Fruit fly (Drosophila melanogaster): ENCODE measurements around the gene sesB.

Gene sesB

DNA sequence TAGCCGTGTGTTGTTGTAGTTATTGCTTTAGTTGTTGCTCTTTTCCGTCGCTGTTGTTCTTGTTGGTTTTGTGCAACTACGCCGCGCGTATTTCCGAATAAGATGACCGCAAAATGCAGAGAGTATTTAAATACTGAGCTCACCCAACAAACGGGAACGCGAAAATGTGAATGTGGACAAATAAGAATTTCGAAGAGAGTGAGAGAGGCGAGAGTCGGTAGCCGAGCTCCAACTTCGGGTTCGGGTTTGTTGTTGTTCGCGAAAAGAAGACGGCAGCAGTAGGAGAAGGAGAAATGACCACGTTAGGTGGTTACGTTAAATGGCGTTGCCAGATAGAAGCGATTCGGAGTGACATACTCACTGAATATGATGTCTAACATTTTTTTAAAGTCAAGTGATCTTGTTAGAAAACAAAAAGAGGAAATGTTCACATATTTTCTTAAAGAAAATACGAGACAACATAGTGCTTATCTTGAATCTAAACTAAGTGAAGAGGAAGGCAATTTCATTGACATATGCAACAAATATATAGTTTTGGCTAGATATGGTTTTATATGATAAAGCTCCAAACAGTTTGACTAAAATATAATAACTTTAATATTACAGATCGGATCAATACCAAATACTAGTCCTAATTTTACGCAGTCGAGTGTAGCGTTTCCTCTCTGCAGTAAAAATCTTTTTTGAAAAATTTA lies 20.1 kb upstream of the sesB start (continued):
- TF ChIP-seq Ets21C (GFP tag; optimal IDR thresholded peaks at IDR 0.05): no peak
- TF ChIP-seq dac (GFP tag; optimal IDR thresholded peaks at IDR 0.05): no peak
- TF ChIP-seq CG1621 (tag; optimal IDR thresholded peaks at IDR 0.05): peak; percentile 9
- no peak for TF ChIP-seq Sox102F (GFP tag; optimal IDR thresholded peaks at IDR 0.05)
- TF ChIP-seq CG9139 (GFP tag; optimal IDR thresholded peaks at IDR 0.05): peak; percentile 23
- TF ChIP-seq Sox14 (GFP tag; optimal IDR thresholded peaks at IDR 0.05): no peak
- no peak for TF ChIP-seq OdsH (GFP tag; optimal IDR thresholded peaks at IDR 0.05)
- TF ChIP-seq CG15336 (GFP tag; IDR thresholded peaks at IDR 0.05): no peak
- no peak for TF ChIP-seq CG34406 (GFP tag; optimal IDR thresholded peaks at IDR 0.05)
- no peak for TF ChIP-seq topi (GFP tag; optimal IDR thresholded peaks at IDR 0.05)
- TF ChIP-seq acj6 (GFP tag; optimal IDR thresholded peaks at IDR 0.05): no peak
- TF ChIP-seq CG3919 (GFP tag; optimal IDR thresholded peaks at IDR 0.05): peak; percentile 28
- TF ChIP-seq lz (GFP tag; optimal IDR thresholded peaks at IDR 0.05): no peak
- TF ChIP-seq spab (GFP tag; optimal IDR thresholded peaks at IDR 0.05): no peak
- no peak for TF ChIP-seq Gug (GFP tag; IDR thresholded peaks at IDR 0.05)
- TF ChIP-seq Blimp-1 (GFP tag; optimal IDR thresholded peaks at IDR 0.05): no peak
- TF ChIP-seq fd85E (GFP tag; optimal IDR thresholded peaks at IDR 0.05): no peak
- TF ChIP-seq vri (GFP tag; optimal IDR thresholded peaks at IDR 0.05): no peak
- no peak for TF ChIP-seq CG6792 (GFP tag; optimal IDR thresholded peaks at IDR 0.05)
- peak; percentile 27 for TF ChIP-seq CG6276 (GFP tag; optimal IDR thresholded peaks at IDR 0.05)
- TF ChIP-seq fkh (GFP tag; optimal IDR thresholded peaks at IDR 0.05): peak; percentile 34
- TF ChIP-seq CG8319 (GFP tag; optimal IDR thresholded peaks at IDR 0.05): no peak
- TF ChIP-seq CG10631 (GFP tag; optimal IDR thresholded peaks at IDR 0.05): no peak
- TF ChIP-seq dsx (GFP tag; optimal IDR thresholded peaks at IDR 0.05; ENCODE audit: poor library complexity, severe bottlenecking): peak; percentile 25
- TF ChIP-seq CG8632 (GFP tag; optimal IDR thresholded peaks at IDR 0.05): no peak
- no peak for TF ChIP-seq CG6854 (GFP tag; optimal IDR thresholded peaks at IDR 0.05)
- no peak for TF ChIP-seq Eip75B (GFP tag; optimal IDR thresholded peaks at IDR 0.05)
- peak in 1 of 2 experiments; percentile 37 for TF ChIP-seq ss (GFP tag; optimal IDR thresholded peaks at IDR 0.05)
- no peak for TF ChIP-seq CG10669 (GFP tag; optimal IDR thresholded peaks at IDR 0.05)

DNA sequence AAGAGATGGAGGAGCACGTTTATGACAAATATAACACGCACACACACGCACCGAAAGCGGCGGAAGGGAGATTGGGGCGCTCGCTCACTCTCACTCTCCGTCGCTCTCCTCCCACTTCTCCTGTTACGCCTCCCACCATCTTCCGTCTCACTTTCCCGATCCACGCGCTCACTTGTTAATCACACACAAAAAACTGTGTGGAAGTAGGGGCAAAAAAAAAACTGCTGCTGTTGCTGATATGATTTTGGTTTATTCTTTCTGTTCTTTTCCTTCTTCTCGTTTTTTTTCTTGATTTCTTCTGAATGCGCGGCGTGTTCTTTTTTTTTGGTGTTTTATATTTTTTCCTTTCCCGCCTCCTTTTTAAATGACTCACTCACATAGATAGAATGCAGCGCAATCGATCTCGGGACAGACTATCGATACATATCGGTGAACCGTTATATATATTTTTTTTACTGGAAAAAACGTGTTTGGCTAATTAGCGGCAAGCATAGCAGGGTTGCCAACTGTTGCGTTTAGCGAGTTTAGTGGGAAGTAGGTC lies 19.0 kb upstream of the sesB start:
- TF ChIP-seq svp (GFP tag) (peak; percentile 76), lz (GFP tag; optimal IDR thresholded peaks at IDR 0.05) (peak; percentile 27), Sox102F (GFP tag; optimal IDR thresholded peaks at IDR 0.05) (peak; percentile 75), CG4318 (GFP tag; optimal IDR thresholded peaks at IDR 0.05) (no peak), ss (GFP tag; optimal IDR thresholded peaks at IDR 0.05) (peak; percentile 94), topi (GFP tag; optimal IDR thresholded peaks at IDR 0.05) (peak; percentile 46), Met (GFP tag; optimal IDR thresholded peaks at IDR 0.05) (peak; percentile 70), Blimp-1 (GFP tag; optimal IDR thresholded peaks at IDR 0.05) (peak; percentile 95), CG1621 (tag; optimal IDR thresholded peaks at IDR 0.05) (peak; percentile 85), CG7368 (GFP tag; optimal IDR thresholded peaks at IDR 0.05) (peak; percentile 52), vri (GFP tag; optimal IDR thresholded peaks at IDR 0.05) (peak; percentile 78), Hr4 (GFP tag; optimal IDR thresholded peaks at IDR 0.05) (peak; percentile 17), fd85E (GFP tag; optimal IDR thresholded peaks at IDR 0.05) (no peak), CG8632 (GFP tag; optimal IDR thresholded peaks at IDR 0.05) (peak; percentile 62), CG32006 (GFP tag; optimal IDR thresholded peaks at IDR 0.05) (peak; percentile 45), CG16779 (tag; optimal IDR thresholded peaks at IDR 0.05) (peak; percentile 83), eg (GFP tag; IDR thresholded peaks at IDR 0.05) (peak; percentile 85), Eip78C (GFP tag) (peak; percentile 79), Eip93F (GFP tag; optimal IDR thresholded peaks at IDR 0.05) (no peak), Lpt (GFP tag; optimal IDR thresholded peaks at IDR 0.05) (peak; percentile 25), pdm3 (GFP tag; optimal IDR thresholded peaks at IDR 0.05) (peak; percentile 54), CG6163 (GFP tag; IDR thresholded peaks at IDR 0.05) (peak; percentile 92), net (GFP tag; optimal IDR thresholded peaks at IDR 0.05) (peak; percentile 70), Eip75B (GFP tag; optimal IDR thresholded peaks at IDR 0.05) (peak; percentile 39), Sox14 (GFP tag; optimal IDR thresholded peaks at IDR 0.05) (peak; percentile 26), cyc (GFP tag; optimal IDR thresholded peaks at IDR 0.05) (no peak), achi (GFP tag; optimal IDR thresholded peaks at IDR 0.05) (peak; percentile 38), Smox (GFP tag; optimal IDR thresholded peaks at IDR 0.05) (peak; percentile 47), Hr38 (GFP tag; optimal IDR thresholded peaks at IDR 0.05) (no peak), salr (GFP tag; optimal IDR thresholded peaks at IDR 0.05) (peak; percentile 11 to 19), CG10631 (GFP tag; optimal IDR thresholded peaks at IDR 0.05) (peak; percentile 11), CG8119 (GFP tag; IDR thresholded peaks at IDR 0.05) (peak; percentile 72)
